Worm (Caenorhabditis elegans) whole organism, late embryonic: ENCODE measurements around the gene dop-1.

ENCODE experiments used
- ceh-45 ChIP-seq: fragments of 200-800 bp; sonication (Bioruptor generic); IDR thresholded peaks from 2 replicates; pipeline ENCODE4 v1.3.6; 2022; ENCODE audit warnings: missing genetic modification reagents, missing genetic modification characterization, missing compliant biosample characterization
- che-1 ChIP-seq: sonication (generic microtip); optimal IDR thresholded peaks from 2 replicates; lab custom pipeline; 2016; ENCODE audit warnings: mild to moderate bottlenecking, missing genetic modification characterization, missing compliant biosample characterization
- dmd-4 ChIP-seq: sonication (generic microtip); optimal IDR thresholded peaks from 2 replicates; lab custom pipeline; 2016; ENCODE audit warnings: borderline replicate concordance, missing genetic modification characterization, missing compliant biosample characterization
- hlh-30 ChIP-seq: sonication (generic microtip); optimal IDR thresholded peaks from 2 replicates; lab custom pipeline; 2017; ENCODE audit warnings: antibody characterized with exemption, missing genetic modification characterization, missing compliant biosample characterization; ENCODE audit not compliant: insufficient read depth
- lin-11 ChIP-seq: fragments of 200-800 bp; sonication (Bioruptor generic); optimal IDR thresholded peaks from 2 replicates; lab custom pipeline; 2018; ENCODE audit warnings: mild to moderate bottlenecking, missing genetic modification characterization, missing compliant biosample characterization
- pag-3 ChIP-seq: sonication (generic microtip); optimal IDR thresholded peaks from 2 replicates; lab custom pipeline; 2016; ENCODE audit warnings: missing compliant biosample characterization, missing genetic modification characterization, borderline replicate concordance
- pha-4 ChIP-seq: fragments of 150-350 bp; optimal IDR thresholded peaks from 2 replicates; lab custom pipeline; 2018; ENCODE audit warnings: missing biosample characterization, missing genetic modification reagents, missing genetic modification characterization
- sox-4 ChIP-seq: sonication (generic microtip); optimal IDR thresholded peaks from 2 replicates; lab custom pipeline; 2017; ENCODE audit warnings: mild to moderate bottlenecking, missing genetic modification characterization, inconsistent platforms, missing compliant biosample characterization
- unc-42 ChIP-seq: sonication (generic microtip); optimal IDR thresholded peaks from 2 replicates; lab custom pipeline; 2016; ENCODE audit warnings: missing genotype, missing genetic modification characterization, missing compliant biosample characterization

DNA sequence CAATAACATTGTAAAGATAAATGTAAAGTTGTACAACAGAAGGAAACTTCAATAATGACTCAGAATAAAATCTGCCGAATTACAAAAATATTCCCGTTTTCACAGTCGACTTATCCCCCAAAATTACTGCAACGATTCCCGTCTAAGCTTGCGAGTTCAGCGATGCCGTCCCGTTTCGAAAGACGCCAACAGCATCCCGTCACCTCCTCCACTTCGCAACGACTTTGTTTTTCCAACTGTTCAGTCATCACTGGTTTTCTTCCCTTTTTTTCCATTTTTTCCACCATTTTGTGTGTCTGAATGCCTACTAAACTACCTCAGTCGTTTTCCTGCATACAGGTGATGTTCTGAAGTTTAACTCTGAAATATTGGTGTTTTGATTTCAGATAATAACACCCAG lies 22.0 kb upstream of the dop-1 start, which contains the start of gene F15A8.1:
- TF ChIP-seq dmd-4 (tag; lab: Kevin White, UChicago) (no peak), unc-42 (no peak), lin-11 (tag; lab: Kevin White, UChicago) (no peak), sox-4 (tag; lab: Kevin White, UChicago) (no peak), pag-3 (tag; lab: Kevin White, UChicago) (no peak), pha-4 (tag; lab: Kevin White, UChicago) (no peak), che-1 (tag; lab: Kevin White, UChicago) (no peak), ceh-45 (GFP tag; lab: Robert Waterston, UW) (no peak), hlh-30 (no peak)
